Fruit fly (Drosophila melanogaster) whole organism, embryonic: ENCODE measurements around the gene nbs.

Experiments
- Aef1 ChIP-seq: fragments of 200-800 bp; sonication (Bioruptor generic); IDR thresholded peaks from 3 replicates; pipeline ENCODE4 v1.3.6; 2022; ENCODE audit warnings: missing biosample characterization, missing genetic modification characterization
- Bgb ChIP-seq: fragments of 200-800 bp; sonication (Bioruptor generic); IDR thresholded peaks from 2 replicates; pipeline ENCODE4 v1.3.6; 2022; ENCODE audit warnings: missing biosample characterization, missing genetic modification characterization; ENCODE audit not compliant: partially characterized antibody
- CG10267 ChIP-seq: fragments of 200-800 bp; sonication (Bioruptor generic); optimal IDR thresholded peaks from 2 replicates; lab custom pipeline; 2018; ENCODE audit warnings: missing biosample characterization, mild to moderate bottlenecking, missing genetic modification characterization, moderate library complexity
- CG10959 ChIP-seq: fragments of 200-800 bp; sonication (Bioruptor generic); IDR thresholded peaks from 2 replicates; pipeline ENCODE4 v1.3.6; 2022; ENCODE audit warnings: missing biosample characterization, missing genetic modification characterization
- CG13424 ChIP-seq: fragments of 200-800 bp; sonication (Bioruptor generic); optimal IDR thresholded peaks from 2 replicates; lab custom pipeline; 2019; ENCODE audit warnings: missing biosample characterization, mild to moderate bottlenecking, missing genetic modification characterization, moderate library complexity
- CG14014 ChIP-seq: fragments of 200-800 bp; sonication (Bioruptor generic); IDR thresholded peaks from 2 replicates; pipeline ENCODE4 v1.3.6; 2022; ENCODE audit warnings: missing biosample characterization, missing genetic modification characterization
- CG15479 ChIP-seq: fragments of 200-800 bp; sonication (Bioruptor generic); optimal IDR thresholded peaks from 3 replicates; lab custom pipeline; 2019; ENCODE audit warnings: missing biosample characterization, mild to moderate bottlenecking, missing genetic modification characterization, moderate library complexity
- CG17186 ChIP-seq: fragments of 200-800 bp; sonication (Bioruptor generic); optimal IDR thresholded peaks from 3 replicates; lab custom pipeline; 2017; ENCODE audit warnings: missing biosample characterization, missing genetic modification reagents, missing genetic modification characterization
- CG18011 ChIP-seq: fragments of 200-800 bp; sonication (Bioruptor generic); optimal IDR thresholded peaks from 2 replicates; lab custom pipeline; 2017; ENCODE audit warnings: missing biosample characterization, missing genetic modification characterization, mild to moderate bottlenecking, moderate library complexity, missing genotype
- CG18476 ChIP-seq: fragments of 200-800 bp; sonication (Bioruptor generic); optimal IDR thresholded peaks from 2 replicates; lab custom pipeline; 2016; ENCODE audit warnings: missing biosample characterization, mild to moderate bottlenecking, missing genetic modification characterization
- CG2120 ChIP-seq: fragments of 200-800 bp; sonication (Bioruptor generic); optimal IDR thresholded peaks from 3 replicates; lab custom pipeline; 2016; ENCODE audit warnings: missing biosample characterization, missing genetic modification characterization
- CG30431 ChIP-seq: fragments of 200-800 bp; sonication (Bioruptor generic); optimal IDR thresholded peaks from 2 replicates; lab custom pipeline; 2017; ENCODE audit warnings: missing biosample characterization, missing genetic modification characterization
- CG31441 ChIP-seq: fragments of 200-800 bp; sonication (Bioruptor generic); IDR thresholded peaks from 2 replicates; pipeline ENCODE4 v1.3.6; 2022; ENCODE audit warnings: missing biosample characterization, missing genetic modification characterization
- CG34224 ChIP-seq: fragments of 200-800 bp; sonication (Bioruptor generic); IDR thresholded peaks from 3 replicates; pipeline ENCODE4 v1.3.6; 2022; ENCODE audit warnings: missing biosample characterization, missing genetic modification characterization; ENCODE audit not compliant: partially characterized antibody
- CG3838 ChIP-seq: fragments of 200-800 bp; sonication (Bioruptor generic); optimal IDR thresholded peaks from 3 replicates; lab custom pipeline; 2016; ENCODE audit warnings: missing biosample characterization, missing genetic modification characterization
- CG4707 ChIP-seq: fragments of 200-800 bp; sonication (Bioruptor generic); optimal IDR thresholded peaks from 2 replicates; lab custom pipeline; 2018; ENCODE audit warnings: missing biosample characterization, mild to moderate bottlenecking, missing genetic modification characterization, moderate library complexity
- CG6654 ChIP-seq: fragments of 200-800 bp; sonication (Bioruptor generic); optimal IDR thresholded peaks from 2 replicates; lab custom pipeline; 2017; ENCODE audit warnings: missing biosample characterization, mild to moderate bottlenecking, missing genetic modification characterization
- CG7963 ChIP-seq: fragments of 200-800 bp; sonication (Bioruptor generic); IDR thresholded peaks from 3 replicates; pipeline ENCODE4 v1.3.6; 2022; ENCODE audit warnings: missing biosample characterization, missing genetic modification characterization; ENCODE audit not compliant: partially characterized antibody
- CG8765 ChIP-seq: fragments of 200-800 bp; sonication (Bioruptor generic); IDR thresholded peaks from 2 replicates; pipeline ENCODE4 v1.3.6; 2022; ENCODE audit warnings: missing biosample characterization, missing genetic modification characterization
- CG9797 ChIP-seq: fragments of 200-800 bp; sonication (Bioruptor generic); optimal IDR thresholded peaks from 3 replicates; lab custom pipeline; 2018; ENCODE audit warnings: missing biosample characterization, mild to moderate bottlenecking, missing genetic modification characterization
- CTCF ChIP-seq: fragments of 200-800 bp; sonication (Bioruptor generic); optimal IDR thresholded peaks from 2 replicates; lab custom pipeline; 2017; ENCODE audit warnings: missing biosample characterization, mild to moderate bottlenecking, missing genetic modification characterization, moderate library complexity
- CrebB ChIP-seq: fragments of 200-800 bp; sonication (Bioruptor generic); optimal IDR thresholded peaks from 3 replicates; lab custom pipeline; 2018; ENCODE audit warnings: missing biosample characterization, mild to moderate bottlenecking, missing genetic modification characterization
- D ChIP-seq, 2 experiments: fragments of 200-800 bp in 1 of 2; fragments of >200 bp in 1 of 2; sonication (Bioruptor generic) in 1 of 2; optimal IDR thresholded peaks; 2 replicates in 1 of 2; 3 replicates in 1 of 2; lab custom pipeline; 2017; ENCODE audit warnings: mild to moderate bottlenecking in 1 of 2, missing biosample characterization in 1 of 2, missing genetic modification characterization in 1 of 2, missing genetic modification reagents in 1 of 2
- D19A ChIP-seq: fragments of 200-800 bp; optimal IDR thresholded peaks from 3 replicates; lab custom pipeline; 2019; ENCODE audit warnings: missing biosample characterization, mild to moderate bottlenecking, missing genetic modification characterization, moderate library complexity
- Dad ChIP-seq: fragments of 200-800 bp; sonication (Bioruptor generic); optimal IDR thresholded peaks from 3 replicates; lab custom pipeline; 2016; ENCODE audit warnings: missing biosample characterization, missing genetic modification characterization
- Dip2 ChIP-seq: fragments of 200-800 bp; sonication (Bioruptor generic); IDR thresholded peaks from 2 replicates; pipeline ENCODE4 v1.3.6; 2022; ENCODE audit warnings: missing biosample characterization, missing genetic modification characterization
- Dp ChIP-seq: fragments of 200-800 bp; sonication (Bioruptor generic); optimal IDR thresholded peaks from 2 replicates; lab custom pipeline; 2018; ENCODE audit warnings: missing biosample characterization, mild to moderate bottlenecking, missing genetic modification characterization, moderate library complexity
- E2f1 ChIP-seq: fragments of 200-800 bp; sonication (Bioruptor generic); IDR thresholded peaks from 2 replicates; pipeline ENCODE4 v1.3.6; 2022; ENCODE audit warnings: missing biosample characterization, missing genetic modification characterization
- Eip74EF ChIP-seq, 2 experiments: fragments of 200-800 bp in 1 of 2; fragments of >200 bp in 1 of 2; sonication (Bioruptor generic) in 1 of 2; optimal IDR thresholded peaks; 2 replicates each; lab custom pipeline; 2017 to 2019; ENCODE audit warnings: missing biosample characterization in 2 of 2, missing genetic modification characterization in 2 of 2, mild to moderate bottlenecking in 1 of 2, moderate library complexity in 1 of 2
- Hmr ChIP-seq: fragments of 200-800 bp; sonication (Bioruptor generic); optimal IDR thresholded peaks from 3 replicates; lab custom pipeline; 2017; ENCODE audit warnings: mild to moderate bottlenecking, missing biosample characterization, missing genetic modification reagents, missing genetic modification characterization
- Kr ChIP-seq: fragments of 200-800 bp; sonication (Bioruptor generic); optimal IDR thresholded peaks from 2 replicates; lab custom pipeline; 2017; ENCODE audit warnings: missing biosample characterization, mild to moderate bottlenecking, missing genetic modification characterization
- Mrtf ChIP-seq: fragments of 200-800 bp; sonication (Bioruptor generic); IDR thresholded peaks from 3 replicates; pipeline ENCODE4 v1.3.6; 2022; ENCODE audit warnings: missing biosample characterization, missing genetic modification characterization
- NC2β ChIP-seq: fragments of 200-800 bp; sonication (Bioruptor generic); optimal IDR thresholded peaks from 2 replicates; lab custom pipeline; 2016; ENCODE audit warnings: missing biosample characterization, missing genetic modification characterization
- NK7.1 ChIP-seq: fragments of 200-800 bp; sonication (Bioruptor generic); optimal IDR thresholded peaks from 3 replicates; lab custom pipeline; 2016; ENCODE audit warnings: missing biosample characterization, missing genetic modification characterization
- Pdp1 ChIP-seq, 2 experiments: fragments of 200-800 bp; sonication (Bioruptor generic); optimal IDR thresholded peaks; 3 replicates each; lab custom pipeline; 2016; ENCODE audit warnings: missing biosample characterization in 2 of 2, missing genetic modification characterization in 2 of 2, mild to moderate bottlenecking in 1 of 2, moderate library complexity in 1 of 2
- Sin3A ChIP-seq: fragments of >200 bp; optimal IDR thresholded peaks from 2 replicates; lab custom pipeline; 2018
- Sry-δ ChIP-seq: fragments of 200-800 bp; sonication (Bioruptor generic); optimal IDR thresholded peaks from 2 replicates; lab custom pipeline; 2016; ENCODE audit warnings: missing biosample characterization, missing genetic modification characterization
- emc ChIP-seq: fragments of 200-800 bp; sonication (Bioruptor generic); optimal IDR thresholded peaks from 2 replicates; lab custom pipeline; 2016; ENCODE audit warnings: missing biosample characterization, missing genetic modification characterization
- ems ChIP-seq: fragments of 200-800 bp; sonication (Bioruptor generic); optimal IDR thresholded peaks from 3 replicates; lab custom pipeline; 2016; ENCODE audit warnings: missing biosample characterization, missing genetic modification characterization
- exex ChIP-seq: fragments of 200-800 bp; sonication (Bioruptor generic); optimal IDR thresholded peaks from 4 replicates; lab custom pipeline; 2018; ENCODE audit warnings: missing biosample characterization, mild to moderate bottlenecking, missing genetic modification characterization, moderate library complexity
- fd102C ChIP-seq: fragments of 200-800 bp; sonication (Bioruptor generic); optimal IDR thresholded peaks from 2 replicates; lab custom pipeline; 2018; ENCODE audit warnings: missing biosample characterization, mild to moderate bottlenecking, missing genetic modification characterization, moderate library complexity
- fd96Cb ChIP-seq: fragments of 200-800 bp; sonication (Bioruptor generic); optimal IDR thresholded peaks from 2 replicates; lab custom pipeline; 2018; ENCODE audit warnings: missing biosample characterization, mild to moderate bottlenecking, missing genetic modification characterization, moderate library complexity
- h ChIP-seq: fragments of >200 bp; optimal IDR thresholded peaks from 2 replicates; lab custom pipeline; 2017
- jigr1 ChIP-seq: fragments of 200-800 bp; sonication (Bioruptor generic); IDR thresholded peaks from 3 replicates; pipeline ENCODE4 v1.3.6; 2022; ENCODE audit warnings: missing biosample characterization, missing genetic modification characterization
- pfk ChIP-seq: fragments of 200-800 bp; sonication (Bioruptor generic); optimal IDR thresholded peaks from 2 replicates; lab custom pipeline; 2018; ENCODE audit warnings: missing biosample characterization, mild to moderate bottlenecking, missing genetic modification characterization, moderate library complexity
- psq ChIP-seq: fragments of 200-800 bp; sonication (Bioruptor generic); optimal IDR thresholded peaks from 2 replicates; lab custom pipeline; 2017; ENCODE audit warnings: missing biosample characterization, missing genetic modification characterization
- repo ChIP-seq: fragments of 200-800 bp; sonication (Bioruptor generic); optimal IDR thresholded peaks from 2 replicates; lab custom pipeline; 2016; ENCODE audit warnings: missing biosample characterization, missing genetic modification characterization
- sob ChIP-seq: fragments of 200-800 bp; sonication (Bioruptor generic); IDR thresholded peaks from 2 replicates; pipeline ENCODE4 v1.3.6; 2022; ENCODE audit warnings: missing biosample characterization, missing genetic modification characterization
- trh ChIP-seq: fragments of 200-800 bp; sonication (Bioruptor generic); optimal IDR thresholded peaks from 2 replicates; lab custom pipeline; 2016; ENCODE audit warnings: missing biosample characterization, missing genetic modification characterization
- wor ChIP-seq: fragments of 200-800 bp; sonication (Bioruptor generic); IDR thresholded peaks from 2 replicates; pipeline ENCODE4 v1.3.6; 2022; ENCODE audit warnings: missing biosample characterization, missing genetic modification characterization
- zf30C ChIP-seq: fragments of 200-800 bp; sonication (Bioruptor generic); optimal IDR thresholded peaks from 3 replicates; lab custom pipeline; 2018; ENCODE audit warnings: missing biosample characterization, mild to moderate bottlenecking, missing genetic modification characterization

nbs gene

dm6 chr3L:9729795-9730421 is 6.9 kb upstream of the nbs start, which contains the start of gene ATPsynB (continued):
- TF ChIP-seq D (optimal IDR thresholded peaks at IDR 0.05; lab: Kevin White, UChicago) (no peak), D (GFP tag; optimal IDR thresholded peaks at IDR 0.05; lab: Kevin White, UChicago) (no peak), Dad (no peak), Sry-δ (GFP tag; lab: Kevin White, UChicago) (peak; percentile 25), Dp (GFP tag; lab: Kevin White, UChicago) (peak; percentile 95), zf30C (GFP tag; lab: Kevin White, UChicago) (no peak), CTCF (GFP tag; lab: Kevin White, UChicago) (peak; percentile 46), E2f1 (GFP tag; lab: Robert Waterston, UW) (no peak), CrebB (tag; lab: Kevin White, UChicago) (no peak), sob (GFP tag; lab: Robert Waterston, UW) (peak; percentile 59; the same call in 1 of the 2 replicates), CG3838 (GFP tag; lab: Kevin White, UChicago) (no peak), CG14014 (GFP tag; lab: Robert Waterston, UW) (no peak), fd102C (GFP tag; lab: Kevin White, UChicago) (no peak), CG17186 (peak; percentile 51), CG30431 (no peak), Pdp1 (GFP tag; optimal IDR thresholded peaks at IDR 0.05; lab: Kevin White, UChicago) (peak; percentile 3 to 99), Mrtf (GFP tag; lab: Robert Waterston, UW) (no peak), repo (GFP tag; lab: Kevin White, UChicago) (no peak), Aef1 (no peak), jigr1 (GFP tag; lab: Robert Waterston, UW) (no peak), emc (GFP tag; lab: Kevin White, UChicago) (no peak), CG7963 (no peak), CG13424 (tag; lab: Kevin White, UChicago) (no peak), CG18011 (GFP tag; lab: Kevin White, UChicago) (no peak), CG34224 (GFP tag; lab: Robert Waterston, UW) (no peak), CG18476 (GFP tag; lab: Kevin White, UChicago) (no peak), ems (GFP tag; lab: Kevin White, UChicago) (no peak), h (lab: Kevin White, UChicago) (no peak), NK7.1 (no peak), CG31441 (GFP tag; lab: Robert Waterston, UW) (no peak), Hmr (GFP tag; lab: Kevin White, UChicago) (no peak), NC2β (GFP tag; lab: Kevin White, UChicago) (peak; percentile 17), CG15479 (GFP tag; lab: Kevin White, UChicago) (no peak), Sin3A (lab: Kevin White, UChicago) (no peak), CG10959 (GFP tag; lab: Robert Waterston, UW) (no peak), wor (no peak), trh (GFP tag; lab: Kevin White, UChicago) (no peak), pfk (no peak), Eip74EF (GFP tag; optimal IDR thresholded peaks at IDR 0.05; lab: Kevin White, UChicago) (no peak), exex (tag; lab: Kevin White, UChicago) (no peak), D19A (tag; lab: Kevin White, UChicago) (no peak), CG4707 (GFP tag; lab: Kevin White, UChicago) (no peak), CG8765 (GFP tag; lab: Robert Waterston, UW) (no peak), CG6654 (GFP tag; lab: Kevin White, UChicago) (no peak), Bgb (GFP tag; lab: Robert Waterston, UW) (peak; percentile 46; the same call in 1 of the 2 replicates), CG2120 (GFP tag; lab: Kevin White, UChicago) (peak; percentile 47), Dip2 (GFP tag; lab: Robert Waterston, UW) (no peak), Kr (GFP tag; lab: Kevin White, UChicago) (no peak), fd96Cb (tag; lab: Kevin White, UChicago) (no peak), psq (GFP tag; lab: Kevin White, UChicago) (no peak), CG9797 (GFP tag; lab: Kevin White, UChicago) (peak; percentile 39), CG10267 (peak; percentile 98)
